Worm (Caenorhabditis elegans) whole organism, L1 larva: ENCODE results near the gene W07E6.5.
"Not testable (repeated sequence)": the region's sequence is repeated elsewhere in the genome, so short reads cannot be mapped to it uniquely, and the experiment has no call there.

Source experiments
- C04F5.9 ChIP-seq: sonication (generic microtip); optimal IDR thresholded peaks from 2 replicates; lab custom pipeline; 2016; ENCODE audit warnings: missing genetic modification characterization, missing compliant biosample characterization
- ceh-8 ChIP-seq: fragments of 200-800 bp; sonication (Bioruptor generic); optimal IDR thresholded peaks from 2 replicates; lab custom pipeline; 2018; ENCODE audit warnings: mild to moderate bottlenecking, missing genetic modification characterization, moderate library complexity, missing compliant biosample characterization
- ceh-90 ChIP-seq: sonication (generic microtip); optimal IDR thresholded peaks from 2 replicates; lab custom pipeline; 2016; ENCODE audit warnings: missing genetic modification characterization, missing compliant biosample characterization
- dpl-1 ChIP-seq, 3 experiments: fragments of 150-350 bp in 2 of 3; sonication (generic microtip) in 1 of 3; optimal IDR thresholded peaks; 2 replicates each; lab custom pipeline; 2014 to 2017; ENCODE audit warnings: missing biosample characterization in 3 of 3, missing genetic modification characterization in 3 of 3, missing genetic modification reagents in 3 of 3
- efl-1 ChIP-seq, 4 experiments: fragments of 150-350 bp; optimal IDR thresholded peaks in 3 of 4; peaks in 1 of 4; 1 replicate in 1 of 4; 2 replicates in 3 of 4; lab custom pipeline; 2014; ENCODE audit warnings: missing biosample characterization in 2 of 4, missing genetic modification characterization in 2 of 4, missing genetic modification reagents in 2 of 4
- elt-3 ChIP-seq, 6 experiments: fragments of 150-350 bp in 1 of 6; sonication (generic microtip); optimal IDR thresholded peaks; 2 replicates each; lab custom pipeline; 2017 to 2018; ENCODE audit warnings: missing biosample characterization in 6 of 6, missing genetic modification characterization in 6 of 6, inconsistent platforms in 1 of 6
- ets-5 ChIP-seq: fragments of 200-800 bp; sonication (Bioruptor generic); IDR thresholded peaks from 2 replicates; pipeline ENCODE4 v1.3.6; 2022; ENCODE audit warnings: missing genetic modification characterization, missing compliant biosample characterization
- fkh-10 ChIP-seq: sonication (generic microtip); optimal IDR thresholded peaks from 2 replicates; lab custom pipeline; 2017; ENCODE audit warnings: missing biosample characterization, missing genetic modification reagents, missing genetic modification characterization
- fkh-4 ChIP-seq: sonication (generic microtip); optimal IDR thresholded peaks from 2 replicates; lab custom pipeline; 2016; ENCODE audit warnings: missing compliant biosample characterization, missing genetic modification characterization, borderline replicate concordance
- fkh-8 ChIP-seq: sonication (generic microtip); optimal IDR thresholded peaks from 2 replicates; lab custom pipeline; 2016; ENCODE audit warnings: mild to moderate bottlenecking, missing genetic modification characterization, missing compliant biosample characterization
- fos-1 ChIP-seq: fragments of 150-350 bp; optimal IDR thresholded peaks from 2 replicates; lab custom pipeline; 2014; ENCODE audit warnings: missing biosample characterization, missing genetic modification characterization
- hlh-17 ChIP-seq: fragments of 200-800 bp; sonication (Bioruptor generic); optimal IDR thresholded peaks from 2 replicates; lab custom pipeline; 2018; ENCODE audit warnings: missing genetic modification characterization, mild to moderate bottlenecking, missing compliant biosample characterization, moderate library complexity, borderline replicate concordance
- hpl-2 ChIP-seq: fragments of 150-350 bp; optimal IDR thresholded peaks from 2 replicates; lab custom pipeline; 2014; ENCODE audit warnings: missing biosample characterization, missing genetic modification reagents, missing genetic modification characterization
- isw-1 ChIP-seq: fragments of 200-800 bp; sonication (Bioruptor generic); IDR thresholded peaks from 2 replicates; pipeline ENCODE4 v1.3.6; 2022; ENCODE audit warnings: missing genetic modification characterization, missing compliant biosample characterization
- lin-13 ChIP-seq: fragments of 150-350 bp; optimal IDR thresholded peaks from 2 replicates; lab custom pipeline; 2014; ENCODE audit warnings: missing biosample characterization, missing genetic modification reagents, missing genetic modification characterization
- lin-14 ChIP-seq: fragments of 200-800 bp; sonication (Bioruptor generic); optimal IDR thresholded peaks from 2 replicates; lab custom pipeline; 2018; ENCODE audit warnings: mild to moderate bottlenecking, missing genetic modification characterization, moderate library complexity, missing compliant biosample characterization
- lir-3 ChIP-seq: sonication (generic microtip); optimal IDR thresholded peaks from 2 replicates; lab custom pipeline; 2016; ENCODE audit warnings: mild to moderate bottlenecking, missing genetic modification characterization, moderate library complexity, missing compliant biosample characterization; ENCODE audit not compliant: poor library complexity
- lsy-2 ChIP-seq, 2 experiments: fragments of 150-350 bp; optimal IDR thresholded peaks; 2 replicates each; lab custom pipeline; 2014; ENCODE audit warnings: missing biosample characterization in 2 of 2, missing genetic modification characterization in 2 of 2
- mdl-1 ChIP-seq, 2 experiments: fragments of 150-350 bp; optimal IDR thresholded peaks; 2 replicates each; lab custom pipeline; 2014 to 2017; ENCODE audit warnings: missing biosample characterization in 2 of 2, missing genetic modification characterization in 2 of 2, inconsistent platforms in 1 of 2
- mep-1 ChIP-seq: fragments of 150-350 bp; optimal IDR thresholded peaks from 2 replicates; lab custom pipeline; 2014; ENCODE audit warnings: missing biosample characterization, missing genetic modification characterization
- nhr-12 ChIP-seq: sonication (generic microtip); optimal IDR thresholded peaks from 2 replicates; lab custom pipeline; 2017; ENCODE audit warnings: missing biosample characterization, missing genetic modification characterization
- nhr-20 ChIP-seq: sonication (generic microtip); optimal IDR thresholded peaks from 2 replicates; lab custom pipeline; 2016; ENCODE audit warnings: mild to moderate bottlenecking, missing genetic modification characterization, missing compliant biosample characterization
- nhr-85 ChIP-seq: sonication (generic microtip); peaks from one replicate; lab custom pipeline; 2016; ENCODE audit warnings: missing genetic modification characterization, inconsistent platforms, missing compliant biosample characterization
- pqm-1 ChIP-seq: sonication (generic microtip); optimal IDR thresholded peaks from 3 replicates; lab custom pipeline; 2017; ENCODE audit warnings: missing biosample characterization, missing genetic modification characterization
- snu-23 ChIP-seq: sonication (generic microtip); optimal IDR thresholded peaks from 2 replicates; lab custom pipeline; 2016; ENCODE audit warnings: missing genetic modification characterization, missing compliant biosample characterization
- sox-4 ChIP-seq: sonication (generic microtip); optimal IDR thresholded peaks from 2 replicates; lab custom pipeline; 2016; ENCODE audit warnings: missing genetic modification characterization, missing compliant biosample characterization
- tlp-1 ChIP-seq: fragments of 150-350 bp; optimal IDR thresholded peaks from 2 replicates; lab custom pipeline; 2014; ENCODE audit warnings: missing biosample characterization, missing genetic modification characterization
- unc-86 ChIP-seq: sonication (generic microtip); optimal IDR thresholded peaks from 2 replicates; lab custom pipeline; 2016; ENCODE audit warnings: missing genetic modification characterization, missing compliant biosample characterization
- vab-15 ChIP-seq: sonication (generic microtip); optimal IDR thresholded peaks from 2 replicates; lab custom pipeline; 2017; ENCODE audit warnings: missing genotype, mild to moderate bottlenecking, missing genetic modification characterization, missing compliant biosample characterization
- zag-1 ChIP-seq: fragments of 150-350 bp; optimal IDR thresholded peaks from 2 replicates; lab custom pipeline; 2014; ENCODE audit warnings: missing biosample characterization, missing genetic modification characterization

Gene W07E6.5

DNA sequence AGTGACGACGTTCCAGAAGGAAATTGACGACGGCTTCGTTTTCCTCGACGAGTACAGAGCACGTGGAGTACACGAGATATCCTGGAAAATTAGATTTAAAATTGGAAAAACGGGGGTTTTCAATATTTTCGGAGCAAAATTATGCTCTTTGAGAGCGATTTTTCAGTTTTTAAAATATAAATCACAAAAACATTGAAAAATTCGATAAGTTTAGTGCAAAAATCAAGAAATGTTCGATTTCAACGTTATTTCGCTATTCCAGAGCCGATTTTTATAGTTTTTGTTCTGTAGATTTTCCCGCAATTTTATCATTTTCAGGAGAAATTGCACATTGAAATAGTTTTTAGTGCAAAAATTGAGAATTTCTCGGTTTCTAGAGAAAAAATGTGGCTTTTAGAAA is at the start of gene W07E6.5:
W07E6.5 (plus strand) TSS at position 301 of the 400 bp plus-strand sequence.
- TF ChIP-seq snu-23 (GFP tag; lab: Kevin White, UChicago) (no peak), hlh-17 (GFP tag; lab: Kevin White, UChicago) (no peak), lir-3 (tag; lab: Kevin White, UChicago) (no peak), fos-1 (no peak), tlp-1 (tag; lab: Kevin White, UChicago) (no peak), nhr-12 (no peak), zag-1 (tag; lab: Kevin White, UChicago) (no peak), efl-1 (optimal IDR thresholded peaks at IDR 0.05; lab: Kevin White, UChicago) (no peak), efl-1 (GFP tag; optimal IDR thresholded peaks at IDR 0.05 in 1 of 2; lab: Kevin White, UChicago) (no peak), fkh-4 (tag; lab: Kevin White, UChicago) (no peak), sox-4 (tag; lab: Kevin White, UChicago) (no peak), fkh-8 (tag; lab: Kevin White, UChicago) (no peak)

DNA sequence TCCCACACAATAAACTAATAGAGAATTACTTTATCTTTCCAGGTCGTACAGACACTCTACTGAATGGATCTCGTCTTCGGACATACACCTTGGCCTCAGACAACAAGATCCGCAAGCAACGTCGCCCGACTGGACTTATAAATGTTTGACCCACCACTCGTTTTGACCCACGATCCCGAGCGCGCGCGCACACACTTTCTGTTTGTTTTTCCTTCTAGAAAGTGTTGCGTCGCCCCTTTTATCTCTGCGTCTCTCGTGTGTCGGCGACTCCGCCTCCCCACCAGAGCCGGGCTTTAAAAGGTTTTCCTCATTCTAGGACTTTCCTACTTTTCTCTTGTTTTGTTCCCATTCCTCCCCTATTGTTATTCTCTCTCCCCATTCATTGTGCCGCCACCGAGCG is 36.0 kb upstream of the W07E6.5 start:
- no peak for TF ChIP-seq ceh-90 (tag; lab: Kevin White, UChicago)
- TF ChIP-seq isw-1, result no peak
- no peak for TF ChIP-seq pqm-1
- TF ChIP-seq dpl-1 (GFP tag; optimal IDR thresholded peaks at IDR 0.05; lab: Kevin White, UChicago), result no peak
- TF ChIP-seq fos-1, result no peak
- no peak for TF ChIP-seq elt-3 (tag; optimal IDR thresholded peaks at IDR 0.05; lab: Kevin White, UChicago)
- TF ChIP-seq nhr-20, result no peak
- TF ChIP-seq unc-86 (tag; lab: Kevin White, UChicago), result no peak
- TF ChIP-seq ets-5 (GFP tag; lab: Robert Waterston, UW), result no peak
- TF ChIP-seq mdl-1 (tag; optimal IDR thresholded peaks at IDR 0.05; lab: Kevin White, UChicago), result no peak
- no peak for TF ChIP-seq fkh-10 (GFP tag; lab: Kevin White, UChicago)
- TF ChIP-seq vab-15 (tag; lab: Kevin White, UChicago), result no peak

DNA sequence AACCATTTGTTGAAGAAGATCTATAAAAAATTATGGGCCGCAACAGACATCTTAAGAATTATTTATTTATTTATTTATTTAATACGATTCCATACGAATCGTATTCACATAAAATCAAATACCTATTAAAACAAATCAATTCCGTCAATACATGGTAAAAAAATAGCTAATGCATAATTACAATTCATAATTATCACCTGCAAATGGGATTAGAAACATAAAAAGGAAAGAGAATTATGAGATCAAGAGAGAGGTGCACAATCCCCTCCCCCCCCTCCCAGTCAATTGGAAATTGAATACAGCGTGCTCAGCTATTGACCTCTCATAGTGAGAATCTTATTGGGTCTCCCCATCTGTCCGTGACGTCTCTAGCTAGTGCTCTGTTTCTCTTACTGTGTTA is 32.2 kb upstream of the W07E6.5 start, which contains the start of gene C24H12.1:
C24H12.1 (plus strand) TSS at position 301 of the 400 bp plus-strand sequence.
- not testable (repeated sequence) for TF ChIP-seq C04F5.9; lsy-2 (tag; optimal IDR thresholded peaks at IDR 0.05; lab: Kevin White, UChicago); pqm-1

DNA sequence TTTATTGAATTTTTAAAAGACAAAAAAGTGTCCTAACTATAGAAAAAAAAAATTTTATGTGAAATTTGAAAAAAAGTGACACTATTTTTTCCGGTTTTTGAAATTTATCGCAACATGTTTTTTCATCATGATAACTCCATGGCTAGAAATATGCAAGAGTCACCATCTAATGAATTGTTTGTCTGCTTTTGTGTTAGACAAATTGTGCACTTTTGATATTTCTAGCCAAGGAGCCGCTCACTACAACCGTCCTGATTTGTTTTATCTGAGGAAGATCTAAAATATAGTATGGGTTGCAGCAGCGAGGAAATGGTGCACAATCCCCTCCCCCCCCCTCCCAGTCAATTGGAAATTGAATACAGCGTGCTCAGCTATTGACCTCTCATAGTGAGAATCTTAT is 18.7 kb upstream of the W07E6.5 start, which contains the start of gene W10D9.1:
W10D9.1 (plus strand) TSS at position 301 of the 400 bp plus-strand sequence.
- not testable (repeated sequence) for TF ChIP-seq mep-1 (tag; lab: Kevin White, UChicago); ceh-8 (GFP tag; lab: Kevin White, UChicago); lin-14 (GFP tag; lab: Kevin White, UChicago)

DNA sequence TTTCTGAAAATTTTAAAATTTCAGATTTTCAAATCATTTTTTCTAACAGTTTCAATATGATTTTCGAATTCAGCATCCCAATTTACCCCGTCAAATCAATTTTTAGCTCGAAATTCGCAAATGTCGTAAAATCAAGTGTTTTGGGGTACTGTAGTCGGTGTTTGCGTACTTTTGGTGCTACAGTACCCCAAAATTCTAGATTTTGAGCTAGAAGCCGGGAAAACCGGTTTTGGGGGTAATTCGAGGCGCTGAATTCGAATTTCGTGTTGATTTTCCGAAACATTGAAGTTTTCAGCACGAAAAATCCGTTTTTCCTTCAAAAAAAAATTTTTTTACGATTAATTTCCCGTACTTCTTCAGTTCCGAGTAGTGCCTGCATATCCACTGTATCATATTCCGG is 16.9 kb upstream of the W07E6.5 start:
- TF ChIP-seq lin-13, result peak; percentile 52
- TF ChIP-seq hpl-2 (GFP tag; lab: Kevin White, UChicago), result no peak
- peak; percentile 65 to 83 for TF ChIP-seq lsy-2 (tag; optimal IDR thresholded peaks at IDR 0.05; lab: Kevin White, UChicago)
- TF ChIP-seq, all 84 proteins: peak for 2

DNA sequence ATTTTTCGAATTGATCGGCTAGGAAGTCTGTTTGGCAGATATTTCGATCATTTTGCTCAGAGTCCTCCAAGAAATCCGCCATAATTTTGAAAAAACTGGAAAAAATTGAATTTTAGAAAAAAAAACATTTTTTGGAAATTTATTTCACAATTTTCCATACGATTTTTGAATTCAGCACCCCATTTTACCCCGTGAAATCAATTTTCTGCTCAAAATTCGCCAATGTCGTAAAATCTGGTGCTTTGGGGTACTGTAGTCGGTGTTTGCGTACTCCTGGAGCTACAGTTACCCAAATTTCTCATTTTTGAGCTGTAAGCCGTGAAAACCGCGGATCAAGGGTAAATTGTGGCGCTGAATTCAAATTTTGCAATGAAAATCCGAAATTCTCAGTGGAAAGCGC is 15.5 kb upstream of the W07E6.5 start, which contains the start of gene gvd-1:
gvd-1 (minus strand) TSS at position 101 of the 400 bp plus-strand sequence.
- TF ChIP-seq lsy-2 (tag; optimal IDR thresholded peaks at IDR 0.05; lab: Kevin White, UChicago), result peak in 1 of 2 experiments; percentile 10
- TF ChIP-seq snu-23 (GFP tag; lab: Kevin White, UChicago), result no peak
- TF ChIP-seq efl-1 (optimal IDR thresholded peaks at IDR 0.05; lab: Kevin White, UChicago), result no peak
- no peak for TF ChIP-seq efl-1 (GFP tag; optimal IDR thresholded peaks at IDR 0.05 in 1 of 2; lab: Kevin White, UChicago)
- peak; percentile 63 for TF ChIP-seq nhr-85
- no peak for TF ChIP-seq ceh-8 (GFP tag; lab: Kevin White, UChicago)
- TF ChIP-seq, all 84 proteins: peak for 2
